Worm (Caenorhabditis elegans) whole organism, young adult: ENCODE results near the gene Y61A9LA.3.

Experiments used
- C17E4.6 ChIP-seq: fragments of 200-800 bp; sonication (Bioruptor generic); IDR thresholded peaks from 2 replicates; pipeline ENCODE4 v1.3.6; 2022; ENCODE audit warnings: missing genetic modification reagents, missing genetic modification characterization, missing compliant biosample characterization
- Y53G8AR.9 ChIP-seq: fragments of 200-800 bp; sonication (Bioruptor generic); conservative IDR thresholded peaks from 2 replicates; pipeline ENCODE4 v1.3.6; 2022; ENCODE audit warnings: missing genetic modification reagents, missing genetic modification characterization, missing compliant biosample characterization
- ama-1 ChIP-seq, 3 experiments: fragments of 150-350 bp in 1 of 3; sonication (generic microtip) in 2 of 3; optimal IDR thresholded peaks; 2 replicates each; lab custom pipeline; 2014 to 2018; ENCODE audit warnings: missing biosample characterization in 2 of 3, missing genetic modification characterization in 2 of 3, missing genetic modification reagents in 2 of 3
- ceh-91 ChIP-seq: fragments of 200-800 bp; sonication (Bioruptor generic); IDR thresholded peaks from 2 replicates; pipeline ENCODE4 v1.3.6; 2022; ENCODE audit warnings: missing genetic modification reagents, missing genetic modification characterization, missing compliant biosample characterization
- efl-1 ChIP-seq: fragments of 150-350 bp; optimal IDR thresholded peaks from 2 replicates; lab custom pipeline; 2014; ENCODE audit warnings: missing biosample characterization, missing genetic modification reagents, missing genetic modification characterization
- fkh-3 ChIP-seq: sonication (generic microtip); optimal IDR thresholded peaks from 2 replicates; lab custom pipeline; 2016; ENCODE audit warnings: mild to moderate bottlenecking, missing genetic modification characterization, missing compliant biosample characterization
- lin-54 ChIP-seq: fragments of 200-800 bp; sonication (Bioruptor generic); optimal IDR thresholded peaks from 2 replicates; lab custom pipeline; 2018; ENCODE audit warnings: mild to moderate bottlenecking, missing genetic modification characterization, missing compliant biosample characterization
- madf-6 ChIP-seq: fragments of 200-800 bp; sonication (Bioruptor generic); IDR thresholded peaks from 2 replicates; pipeline ENCODE4 v1.3.6; 2022; ENCODE audit warnings: missing genetic modification reagents, missing genetic modification characterization, missing compliant biosample characterization
- mes-4 ChIP-seq: sonication (generic microtip); optimal IDR thresholded peaks from 2 replicates; lab custom pipeline; 2016; ENCODE audit warnings: missing genotype, missing genetic modification characterization, missing compliant biosample characterization
- nhr-27 ChIP-seq: fragments of 200-800 bp; sonication (Bioruptor generic); optimal IDR thresholded peaks from 2 replicates; lab custom pipeline; 2018; ENCODE audit warnings: mild to moderate bottlenecking, missing genetic modification characterization, moderate library complexity, missing compliant biosample characterization
- nhr-80 ChIP-seq: sonication (generic microtip); optimal IDR thresholded peaks from 2 replicates; lab custom pipeline; 2016; ENCODE audit warnings: missing genetic modification characterization, missing compliant biosample characterization
- pha-4 ChIP-seq: fragments of 150-350 bp; sonication (generic microtip); optimal IDR thresholded peaks from 2 replicates; lab custom pipeline; 2014; ENCODE audit warnings: missing biosample characterization, missing genetic modification reagents, missing genetic modification characterization
- tbp1 ChIP-seq: fragments of 200-800 bp; sonication (Bioruptor generic); optimal IDR thresholded peaks from 2 replicates; lab custom pipeline; 2018; ENCODE audit warnings: mild to moderate bottlenecking, missing genetic modification characterization, missing compliant biosample characterization
- unc-62 ChIP-seq: fragments of 150-350 bp; optimal IDR thresholded peaks from 2 replicates; lab custom pipeline; 2014; ENCODE audit warnings: missing biosample characterization, missing genetic modification reagents, missing genetic modification characterization

- TF ChIP-seq tbp1 (GFP tag; lab: Kevin White, UChicago) (no peak), mes-4 (tag; lab: Kevin White, UChicago) (no peak), unc-62 (no peak), efl-1 (GFP tag; lab: Kevin White, UChicago) (no peak), ceh-91 (GFP tag; lab: Robert Waterston, UW) (no peak), ama-1 (optimal IDR thresholded peaks at IDR 0.05; lab: Kevin White, UChicago) (no peak), ama-1 (GFP tag; optimal IDR thresholded peaks at IDR 0.05; lab: Kevin White, UChicago) (no peak), pha-4 (tag; lab: Kevin White, UChicago) (no peak), lin-54 (GFP tag; lab: Kevin White, UChicago) (no peak), nhr-80 (tag; lab: Kevin White, UChicago) (no peak), Y53G8AR.9 (no peak), C17E4.6 (GFP tag; lab: Robert Waterston, UW) (no peak), nhr-27 (no peak), fkh-3 (tag; lab: Kevin White, UChicago) (no peak), madf-6 (GFP tag; lab: Robert Waterston, UW) (no peak)
These were observed 28.3 kb downstream of the Y61A9LA.3 start for ce11 chrV:4599225-4599624.
